Worm (Caenorhabditis elegans) whole organism, young adult: ENCODE results near the gene C18D11.7.

ENCODE experiments used
- F55B11.4 ChIP-seq: sonication (generic microtip); optimal IDR thresholded peaks from 2 replicates; lab custom pipeline; 2016; ENCODE audit warnings: missing compliant biosample characterization, missing genetic modification characterization, borderline replicate concordance; ENCODE audit not compliant: insufficient read depth
- lir-1 ChIP-seq: fragments of 200-800 bp; sonication (Bioruptor generic); conservative IDR thresholded peaks from 2 replicates; pipeline ENCODE4 v1.3.6; 2022; ENCODE audit warnings: missing genetic modification reagents, missing genetic modification characterization, missing compliant biosample characterization
- snpc-4 ChIP-seq, 5 experiments: fragments of 150-350 bp in 1 of 5; sonication (generic microtip) in 4 of 5; optimal IDR thresholded peaks; 2 replicates each; lab custom pipeline; 2014 to 2018; ENCODE audit warnings: missing genetic modification characterization in 5 of 5, missing biosample characterization in 3 of 5, antibody characterized with exemption in 2 of 5, mild to moderate bottlenecking in 2 of 5, missing compliant biosample characterization in 2 of 5, missing genotype in 2 of 5, moderate library complexity in 2 of 5, missing genetic modification reagents in 1 of 5

DNA sequence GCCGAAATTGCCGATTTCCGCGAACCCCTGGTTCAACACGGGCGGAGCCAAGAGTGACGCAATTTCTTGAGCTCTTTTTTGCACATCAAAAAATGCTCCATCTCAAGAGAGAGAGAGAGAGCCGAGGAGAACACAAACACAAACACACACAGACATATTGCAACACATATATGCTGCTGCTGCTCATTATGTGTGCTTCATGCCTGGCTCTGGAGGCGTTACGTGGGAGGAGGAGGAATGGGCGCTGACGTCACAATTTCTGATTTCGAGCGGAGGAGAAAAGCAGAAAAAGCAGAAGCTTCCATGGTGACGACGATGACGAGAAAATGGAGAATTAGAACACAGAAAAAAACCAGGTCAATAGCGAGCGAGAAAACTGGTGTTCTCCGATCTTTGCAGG is 29.5 kb upstream of the C18D11.7 start:
- TF ChIP-seq lir-1 (GFP tag; lab: Robert Waterston, UW) (no peak), F55B11.4 (no peak), snpc-4 (GFP tag; optimal IDR thresholded peaks at IDR 0.05; lab: Kevin White, UChicago) (no peak), snpc-4 (tag; optimal IDR thresholded peaks at IDR 0.05; lab: Kevin White, UChicago) (no peak)
